Fruit fly (Drosophila melanogaster): ENCODE results near the gene CG32095.
A peak's percentile ranks its signal among the peaks of the same experiment; 100 is the strongest.

CG32095 gene

dm6 chr3L:11822446-11823334 is 2.8 kb downstream of the CG32095 start, which contains the start of gene RpL10Ab:
RpL10Ab (plus strand) TSS chr3L:11822851.
- TF ChIP-seq CTCF (optimal IDR thresholded peaks at IDR 0.05) (no peak), CG8478 (optimal IDR thresholded peaks at IDR 0.05) (no peak)

dm6 chr3L:11821723-11822445 is 3.6 kb downstream of the CG32095 start, which contains the start of the genes CG11597 and CG5946:
CG11597 (minus strand) TSS chr3L:11822275.
CG5946 (minus strand) TSS chr3L:11822275.
- TF ChIP-seq CTCF (optimal IDR thresholded peaks at IDR 0.05), result no peak
- TF ChIP-seq CG8478 (optimal IDR thresholded peaks at IDR 0.05), result no peak

- TF ChIP-seq CG8478 (optimal IDR thresholded peaks at IDR 0.05) (no peak), CTCF (optimal IDR thresholded peaks at IDR 0.05) (no peak)
These were observed 5.7 kb downstream of the CG32095 start for dm6 chr3L:11819639-11820456.

dm6 chr3L:11816641-11817040 is 8.9 kb downstream of the CG32095 start:
- TF ChIP-seq CTCF (optimal IDR thresholded peaks at IDR 0.05) (no peak), CG8478 (optimal IDR thresholded peaks at IDR 0.05) (no peak)

- TF ChIP-seq CTCF (optimal IDR thresholded peaks at IDR 0.05) (peak in 1 of 2 experiments; percentile 12), CG8478 (optimal IDR thresholded peaks at IDR 0.05) (no peak)
These were observed 10.2 kb downstream of the CG32095 start, which contains the start of gene CG14130 for dm6 chr3L:11815220-11815797. CG14130 (plus strand) TSS chr3L:11815444.

- no peak for TF ChIP-seq CG8478 (optimal IDR thresholded peaks at IDR 0.05)
- no peak for TF ChIP-seq CTCF (optimal IDR thresholded peaks at IDR 0.05)
These were observed 10.9 kb downstream of the CG32095 start, which contains the start of gene Cubn2 for dm6 chr3L:11814655-11815054. Cubn2 (minus strand) TSS chr3L:11814755.

- no peak for TF ChIP-seq CTCF (optimal IDR thresholded peaks at IDR 0.05)
- no peak for TF ChIP-seq CG8478 (optimal IDR thresholded peaks at IDR 0.05)
These were observed 23.9 kb downstream of the CG32095 start for dm6 chr3L:11801622-11802021.

dm6 chr3L:11800761-11801160 is 24.8 kb downstream of the CG32095 start, which contains the start of gene Gcat:
Gcat (minus strand) TSS chr3L:11800861.
- TF ChIP-seq CTCF (optimal IDR thresholded peaks at IDR 0.05), result no peak
- TF ChIP-seq CG8478 (optimal IDR thresholded peaks at IDR 0.05), result no peak

dm6 chr3L:11795440-11795983 is 30.0 kb downstream of the CG32095 start, which contains the start of gene Klp68D:
Klp68D (plus strand) TSS chr3L:11795614.
- no peak for TF ChIP-seq CTCF (optimal IDR thresholded peaks at IDR 0.05)

- TF ChIP-seq CTCF (optimal IDR thresholded peaks at IDR 0.05) (no peak), CG8478 (optimal IDR thresholded peaks at IDR 0.05) (no peak)
These were observed 32.2 kb downstream of the CG32095 start, which contains the start of the genes twy and CG10907 for dm6 chr3L:11793233-11793800. twy (minus strand) TSS chr3L:11793283. CG10907 (plus strand) TSS chr3L:11793514.

dm6 chr3L:11789773-11790172 is 35.8 kb downstream of the CG32095 start, which contains the start of gene Pi3K68D:
Pi3K68D (minus strand) TSS chr3L:11790013.
- TF ChIP-seq CG8478 (optimal IDR thresholded peaks at IDR 0.05) (no peak), CTCF (optimal IDR thresholded peaks at IDR 0.05) (peak; percentile 43 to 67)

- TF ChIP-seq CTCF (optimal IDR thresholded peaks at IDR 0.05) (no peak), CG8478 (optimal IDR thresholded peaks at IDR 0.05) (no peak)
These were observed 36.6 kb downstream of the CG32095 start for dm6 chr3L:11788936-11789352.

dm6 chr3L:11788195-11788594 is 37.3 kb downstream of the CG32095 start:
- no peak for TF ChIP-seq CTCF (optimal IDR thresholded peaks at IDR 0.05)
- TF ChIP-seq CG8478 (optimal IDR thresholded peaks at IDR 0.05), result no peak

Data from S2 (cell line).